Worm (Caenorhabditis elegans) whole organism, mixed stage, embryonic: Measurements from ENCODE around the gene srz-99.
A peak's percentile ranks its signal among the peaks of the same experiment; 100 is the strongest.

Experiments used
- M03D4.4 ChIP-seq: sonication (generic microtip); optimal IDR thresholded peaks from 2 replicates; lab custom pipeline; 2017; ENCODE audit warnings: mild to moderate bottlenecking, missing genetic modification characterization, missing compliant biosample characterization
- bed-3 ChIP-seq: fragments of 200-800 bp; sonication (Bioruptor generic); optimal IDR thresholded peaks from 3 replicates; lab custom pipeline; 2018; ENCODE audit warnings: mild to moderate bottlenecking, missing genetic modification characterization, moderate library complexity, missing compliant biosample characterization
- blmp-1 ChIP-seq: fragments of 150-350 bp; optimal IDR thresholded peaks from 2 replicates; lab custom pipeline; 2014; ENCODE audit warnings: missing biosample characterization, missing genetic modification characterization
- ceh-39 ChIP-seq: fragments of 150-350 bp; optimal IDR thresholded peaks from 2 replicates; lab custom pipeline; 2014; ENCODE audit warnings: missing biosample characterization, missing genetic modification characterization
- ceh-43 ChIP-seq: fragments of 200-800 bp; sonication (Bioruptor generic); optimal IDR thresholded peaks from 2 replicates; lab custom pipeline; 2018; ENCODE audit warnings: mild to moderate bottlenecking, missing genetic modification characterization, moderate library complexity, missing compliant biosample characterization
- ceh-83 ChIP-seq: fragments of 200-800 bp; sonication (Bioruptor generic); optimal IDR thresholded peaks from 2 replicates; lab custom pipeline; 2018; ENCODE audit warnings: mild to moderate bottlenecking, missing genetic modification characterization, missing compliant biosample characterization
- ces-1 ChIP-seq: fragments of 150-350 bp; optimal IDR thresholded peaks from 2 replicates; lab custom pipeline; 2014; ENCODE audit warnings: missing biosample characterization, missing genetic modification reagents, missing genetic modification characterization
- cnd-1 ChIP-seq: fragments of 200-800 bp; sonication (Bioruptor generic); optimal IDR thresholded peaks from 2 replicates; lab custom pipeline; 2018; ENCODE audit warnings: mild to moderate bottlenecking, missing genetic modification characterization, missing compliant biosample characterization
- drap-1 ChIP-seq: fragments of 200-800 bp; sonication (Bioruptor generic); optimal IDR thresholded peaks from 3 replicates; lab custom pipeline; 2018; ENCODE audit warnings: mild to moderate bottlenecking, missing genetic modification characterization, missing compliant biosample characterization
- elt-1 ChIP-seq: sonication (generic microtip); optimal IDR thresholded peaks from 2 replicates; lab custom pipeline; 2017; ENCODE audit warnings: missing genetic modification characterization, mild to moderate bottlenecking, missing compliant biosample characterization, antibody characterized with exemption, moderate library complexity, borderline replicate concordance; ENCODE audit not compliant: insufficient read depth
- elt-3 ChIP-seq: fragments of 150-350 bp; optimal IDR thresholded peaks from 2 replicates; lab custom pipeline; 2014; ENCODE audit warnings: missing biosample characterization, missing genetic modification characterization
- flh-1 ChIP-seq: fragments of 200-800 bp; sonication (Bioruptor generic); optimal IDR thresholded peaks from 2 replicates; lab custom pipeline; 2018; ENCODE audit warnings: mild to moderate bottlenecking, missing genetic modification characterization, moderate library complexity, missing compliant biosample characterization
- ham-2 ChIP-seq: fragments of 200-800 bp; sonication (Bioruptor generic); optimal IDR thresholded peaks from 2 replicates; lab custom pipeline; 2018; ENCODE audit warnings: mild to moderate bottlenecking, missing genetic modification characterization, missing compliant biosample characterization
- hlh-1 ChIP-seq: fragments of 150-350 bp; optimal IDR thresholded peaks from 2 replicates; lab custom pipeline; 2014; ENCODE audit warnings: missing biosample characterization, missing genetic modification reagents, missing genetic modification characterization
- lin-13 ChIP-seq: fragments of 150-350 bp; optimal IDR thresholded peaks from 2 replicates; lab custom pipeline; 2014; ENCODE audit warnings: missing biosample characterization, missing genetic modification characterization
- lin-32 ChIP-seq: fragments of 200-800 bp; sonication (Bioruptor generic); optimal IDR thresholded peaks from 2 replicates; lab custom pipeline; 2018; ENCODE audit warnings: mild to moderate bottlenecking, missing genetic modification characterization, missing compliant biosample characterization
- lsy-2 ChIP-seq: fragments of 150-350 bp; optimal IDR thresholded peaks from 2 replicates; lab custom pipeline; 2014; ENCODE audit warnings: missing biosample characterization, missing genetic modification characterization
- mab-5 ChIP-seq: fragments of 150-350 bp; optimal IDR thresholded peaks from 2 replicates; lab custom pipeline; 2014; ENCODE audit warnings: missing biosample characterization, missing genetic modification characterization
- mep-1 ChIP-seq: fragments of 150-350 bp; optimal IDR thresholded peaks from 2 replicates; lab custom pipeline; 2017; ENCODE audit warnings: missing biosample characterization, missing genetic modification reagents, missing genetic modification characterization, inconsistent platforms
- mls-2 ChIP-seq: sonication (generic microtip); optimal IDR thresholded peaks from 2 replicates; lab custom pipeline; 2016; ENCODE audit warnings: mild to moderate bottlenecking, missing genetic modification characterization, moderate library complexity, missing compliant biosample characterization
- nhr-12 ChIP-seq: fragments of 150-350 bp; optimal IDR thresholded peaks from 2 replicates; lab custom pipeline; 2014; ENCODE audit warnings: missing biosample characterization, missing genetic modification characterization
- nhr-2 ChIP-seq: fragments of 150-350 bp; optimal IDR thresholded peaks from 2 replicates; lab custom pipeline; 2014; ENCODE audit warnings: missing biosample characterization, missing genetic modification characterization
- nhr-237 ChIP-seq: fragments of 150-350 bp; optimal IDR thresholded peaks from 2 replicates; lab custom pipeline; 2014; ENCODE audit warnings: missing biosample characterization, missing genetic modification characterization
- nhr-28 ChIP-seq: fragments of 150-350 bp; optimal IDR thresholded peaks from 2 replicates; lab custom pipeline; 2014; ENCODE audit warnings: missing biosample characterization, missing genetic modification characterization
- nhr-76 ChIP-seq: sonication (generic microtip); optimal IDR thresholded peaks from 2 replicates; lab custom pipeline; 2017; ENCODE audit warnings: missing biosample characterization, missing genetic modification characterization
- pha-4 ChIP-seq: fragments of 150-350 bp; optimal IDR thresholded peaks from 2 replicates; lab custom pipeline; 2018; ENCODE audit warnings: missing biosample characterization, missing genetic modification reagents, missing genetic modification characterization
- sem-2 ChIP-seq: fragments of 200-800 bp; sonication (Bioruptor generic); optimal IDR thresholded peaks from 2 replicates; lab custom pipeline; 2018; ENCODE audit warnings: mild to moderate bottlenecking, missing genetic modification characterization, missing compliant biosample characterization
- snpc-4 ChIP-seq: fragments of 150-350 bp; optimal IDR thresholded peaks from 2 replicates; lab custom pipeline; 2014; ENCODE audit warnings: missing biosample characterization, missing genetic modification characterization
- sptf-1 ChIP-seq: sonication (generic microtip); optimal IDR thresholded peaks from 2 replicates; lab custom pipeline; 2017; ENCODE audit warnings: mild to moderate bottlenecking, missing genetic modification characterization, moderate library complexity, missing compliant biosample characterization
- tbx-8 ChIP-seq: fragments of 200-800 bp; sonication (Bioruptor generic); optimal IDR thresholded peaks from 2 replicates; lab custom pipeline; 2018; ENCODE audit warnings: mild to moderate bottlenecking, missing genetic modification characterization, moderate library complexity, missing compliant biosample characterization
- unc-120 ChIP-seq: sonication (generic microtip); optimal IDR thresholded peaks from 2 replicates; lab custom pipeline; 2017; ENCODE audit warnings: missing genetic modification characterization, missing compliant biosample characterization; ENCODE audit not compliant: poor library complexity, severe bottlenecking
- unc-39 ChIP-seq: fragments of 150-350 bp; optimal IDR thresholded peaks from 2 replicates; lab custom pipeline; 2014; ENCODE audit warnings: missing biosample characterization, missing genetic modification characterization
- zip-8 ChIP-seq: fragments of 150-350 bp; optimal IDR thresholded peaks from 2 replicates; lab custom pipeline; 2014; ENCODE audit warnings: missing biosample characterization, missing genetic modification characterization
- ztf-11 ChIP-seq: fragments of 150-350 bp; optimal IDR thresholded peaks from 2 replicates; lab custom pipeline; 2014; ENCODE audit warnings: missing biosample characterization, missing genetic modification characterization

Gene srz-99

DNA sequence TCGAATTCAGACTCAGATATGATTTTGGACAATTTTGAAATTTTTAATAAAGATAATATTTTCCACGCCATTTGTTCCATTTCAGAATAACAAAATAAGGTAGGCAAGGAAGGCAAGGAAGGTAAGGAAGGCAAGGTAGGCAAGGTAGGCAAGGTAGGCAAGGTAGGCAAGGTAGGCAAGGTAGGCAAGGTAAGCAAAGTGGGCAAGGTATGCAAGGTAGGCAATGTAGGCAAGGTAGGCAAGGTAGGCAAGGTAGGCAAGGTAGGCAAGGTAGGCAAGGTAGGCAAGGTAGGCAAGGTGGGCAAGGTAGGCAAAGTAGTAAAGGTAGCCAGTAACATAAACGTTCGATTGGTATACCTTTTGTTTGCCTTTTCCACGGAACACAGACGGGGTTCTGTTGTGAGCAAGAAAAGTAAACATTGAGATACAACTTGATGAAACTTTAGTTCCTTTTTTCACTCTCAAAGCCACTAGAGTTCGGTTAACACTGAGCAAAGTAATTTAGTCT, 30.3 kb upstream of the srz-99 start, which contains the start of gene Y70C5C.1 (continued):
- peak; percentile 49 for TF ChIP-seq bed-3 (GFP tag; lab: Kevin White, UChicago)

DNA sequence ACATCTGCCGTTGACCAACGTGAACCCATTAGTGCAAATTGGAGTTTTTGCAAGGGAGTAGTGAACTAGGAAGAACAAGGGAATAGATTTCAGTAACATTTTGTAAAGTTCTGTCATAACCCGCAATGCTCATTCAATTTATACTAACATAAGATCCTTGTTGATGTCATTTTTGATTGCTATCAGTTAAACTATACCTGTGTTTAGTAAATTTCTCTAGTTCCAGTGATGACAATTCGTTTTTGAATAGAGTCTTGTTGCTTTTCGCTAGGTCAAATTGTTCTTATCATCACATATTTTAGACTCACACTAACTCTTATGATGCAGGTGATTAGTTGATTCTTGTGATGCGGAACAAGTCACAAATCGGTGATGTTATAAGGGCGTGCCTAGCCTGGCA, 23.5 kb upstream of the srz-99 start, which contains the start of gene clec-9:
Gene clec-9 (minus strand): TSS at position 101 of the 400 bp plus-strand sequence.
- TF ChIP-seq nhr-28 (tag; lab: Kevin White, UChicago) (no peak), snpc-4 (tag; lab: Kevin White, UChicago) (no peak), lin-13 (no peak), ztf-11 (tag; lab: Kevin White, UChicago) (no peak), mep-1 (tag; lab: Kevin White, UChicago) (no peak), cnd-1 (no peak), mab-5 (tag; lab: Kevin White, UChicago) (no peak), drap-1 (no peak), unc-120 (no peak), elt-3 (tag; lab: Kevin White, UChicago) (no peak), elt-1 (tag; lab: Kevin White, UChicago) (no peak), sem-2 (GFP tag; lab: Kevin White, UChicago) (no peak), tbx-8 (GFP tag; lab: Kevin White, UChicago) (no peak), lin-32 (GFP tag; lab: Kevin White, UChicago) (no peak), flh-1 (GFP tag; lab: Kevin White, UChicago) (no peak), unc-39 (no peak), nhr-2 (tag; lab: Kevin White, UChicago) (no peak), ceh-83 (GFP tag; lab: Kevin White, UChicago) (no peak), ces-1 (GFP tag; lab: Kevin White, UChicago) (no peak)

DNA sequence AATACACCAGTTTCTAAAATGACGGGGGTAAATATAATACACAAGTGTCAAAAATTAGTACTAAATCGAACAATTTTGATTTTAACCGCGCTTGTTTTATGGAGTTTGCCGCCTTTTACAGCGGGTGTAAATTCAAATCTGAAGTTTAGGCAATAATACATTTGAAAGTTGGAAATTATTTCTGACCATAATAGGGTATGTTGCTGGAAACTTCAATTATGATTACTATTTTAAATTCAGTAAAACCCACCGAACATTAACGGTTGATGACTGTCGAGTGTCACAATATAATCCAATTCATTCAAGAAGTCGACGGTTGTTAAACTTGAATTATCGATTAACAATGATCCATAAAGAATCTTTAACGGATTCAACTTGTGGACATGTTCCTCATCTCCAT, 16.3 kb upstream of the srz-99 start:
- TF ChIP-seq blmp-1 (tag; lab: Kevin White, UChicago) (no peak), mls-2 (tag; lab: Kevin White, UChicago) (no peak), nhr-2 (tag; lab: Kevin White, UChicago) (no peak), zip-8 (tag; lab: Kevin White, UChicago) (no peak), elt-3 (tag; lab: Kevin White, UChicago) (no peak), ceh-43 (GFP tag; lab: Kevin White, UChicago) (no peak), lsy-2 (tag; lab: Kevin White, UChicago) (no peak), sem-2 (GFP tag; lab: Kevin White, UChicago) (no peak), drap-1 (no peak), sptf-1 (no peak)

DNA sequence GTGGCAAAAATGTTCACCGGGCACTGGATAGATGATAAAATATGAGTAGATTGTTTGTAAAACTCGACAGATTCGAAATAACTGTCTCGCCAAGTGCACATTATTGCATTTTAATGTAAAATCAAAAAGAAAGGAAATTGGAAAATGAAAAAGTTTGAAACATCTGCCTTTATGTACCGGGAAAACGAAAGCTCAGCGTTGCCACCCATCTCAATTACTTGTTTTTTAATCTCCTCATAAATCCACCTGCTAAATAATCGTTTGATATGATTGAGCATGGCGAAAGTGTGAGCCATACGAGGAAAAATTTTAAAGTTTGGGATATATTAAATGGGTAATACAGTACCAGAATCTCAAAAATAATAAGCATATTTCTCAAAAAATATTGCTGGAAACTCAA, 13.5 kb upstream of the srz-99 start, which contains the start of gene srh-137:
Gene srh-137 (minus strand): TSS at position 101 of the 400 bp plus-strand sequence.
- no peak for TF ChIP-seq ceh-43 (GFP tag; lab: Kevin White, UChicago)
- no peak for TF ChIP-seq ceh-39 (tag; lab: Kevin White, UChicago)
- TF ChIP-seq ces-1 (GFP tag; lab: Kevin White, UChicago) = no peak
- no peak for TF ChIP-seq ceh-83 (GFP tag; lab: Kevin White, UChicago)
- TF ChIP-seq pha-4 (tag; lab: Kevin White, UChicago) = no peak
- TF ChIP-seq lin-13 = no peak
- TF ChIP-seq elt-1 (tag; lab: Kevin White, UChicago) = no peak
- TF ChIP-seq nhr-76 (tag; lab: Kevin White, UChicago) = no peak
- TF ChIP-seq lin-32 (GFP tag; lab: Kevin White, UChicago) = no peak
- TF ChIP-seq hlh-1 (tag; lab: Kevin White, UChicago) = no peak
- TF ChIP-seq snpc-4 (tag; lab: Kevin White, UChicago) = no peak
- TF ChIP-seq M03D4.4 (tag; lab: Kevin White, UChicago) = no peak
- TF ChIP-seq tbx-8 (GFP tag; lab: Kevin White, UChicago) = no peak

DNA sequence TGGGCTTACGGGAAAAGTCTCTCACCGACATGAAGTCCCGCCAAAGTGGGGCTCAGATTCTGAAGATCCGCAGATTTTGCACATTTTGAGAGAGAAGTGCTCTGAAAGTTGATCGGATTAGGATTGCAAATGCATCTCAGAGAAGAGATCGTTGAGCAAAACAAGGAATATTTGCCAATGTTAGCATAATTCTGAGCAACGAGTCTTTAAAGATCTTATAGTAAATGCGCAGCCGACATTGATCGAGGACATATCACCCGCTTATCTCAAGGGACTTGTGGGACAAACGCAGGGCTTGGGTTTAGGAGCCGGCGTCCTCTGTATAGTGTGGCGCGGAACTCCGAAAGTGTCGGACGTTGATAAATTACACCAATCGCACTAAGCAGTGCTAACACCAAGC, 6.3 kb upstream of the srz-99 start, which contains the start of gene nhr-112:
Gene nhr-112 (minus strand): TSS at position 101 of the 400 bp plus-strand sequence.
- TF ChIP-seq mab-5 (tag; lab: Kevin White, UChicago) = no peak
- no peak for TF ChIP-seq sptf-1
- no peak for TF ChIP-seq ceh-83 (GFP tag; lab: Kevin White, UChicago)
- TF ChIP-seq nhr-237 (tag; lab: Kevin White, UChicago) = no peak
- no peak for TF ChIP-seq nhr-2 (tag; lab: Kevin White, UChicago)
- TF ChIP-seq elt-3 (tag; lab: Kevin White, UChicago) = no peak
- TF ChIP-seq ceh-43 (GFP tag; lab: Kevin White, UChicago) = no peak
- TF ChIP-seq mls-2 (tag; lab: Kevin White, UChicago) = no peak
- no peak for TF ChIP-seq hlh-1 (tag; lab: Kevin White, UChicago)
- TF ChIP-seq tbx-8 (GFP tag; lab: Kevin White, UChicago) = no peak
- no peak for TF ChIP-seq bed-3 (GFP tag; lab: Kevin White, UChicago)
- TF ChIP-seq nhr-12 (tag; lab: Kevin White, UChicago) = no peak
- no peak for TF ChIP-seq snpc-4 (tag; lab: Kevin White, UChicago)
- no peak for TF ChIP-seq nhr-28 (tag; lab: Kevin White, UChicago)
- no peak for TF ChIP-seq elt-1 (tag; lab: Kevin White, UChicago)
- TF ChIP-seq ceh-39 (tag; lab: Kevin White, UChicago) = no peak
- no peak for TF ChIP-seq lin-32 (GFP tag; lab: Kevin White, UChicago)
- no peak for TF ChIP-seq drap-1
- TF ChIP-seq ham-2 (GFP tag; lab: Kevin White, UChicago) = no peak
- no peak for TF ChIP-seq sem-2 (GFP tag; lab: Kevin White, UChicago)
- TF ChIP-seq, all 35 proteins: peak for 0
